Worm (Caenorhabditis elegans) whole organism, early embryonic: ENCODE results near the gene srlf-22.
"Not testable (repeated sequence)": the region's sequence is repeated elsewhere in the genome, so short reads cannot be mapped to it uniquely, and the experiment has no call there.

Source experiments
- B0310.2 ChIP-seq: sonication (generic microtip); optimal IDR thresholded peaks from 2 replicates; lab custom pipeline; 2016; ENCODE audit warnings: mild to moderate bottlenecking, missing genetic modification characterization, missing compliant biosample characterization
- F13C5.2 ChIP-seq: sonication (generic microtip); optimal IDR thresholded peaks from 2 replicates; lab custom pipeline; 2017; ENCODE audit warnings: mild to moderate bottlenecking, missing genetic modification characterization, inconsistent platforms, missing compliant biosample characterization
- ama-1 ChIP-seq: fragments of 150-350 bp; optimal IDR thresholded peaks from 2 replicates; lab custom pipeline; 2014
- ceh-36 ChIP-seq: sonication (generic microtip); optimal IDR thresholded peaks from 2 replicates; lab custom pipeline; 2016; ENCODE audit warnings: missing genetic modification characterization, inconsistent platforms, missing compliant biosample characterization
- flt-1 ChIP-seq: fragments of 200-800 bp; sonication (Bioruptor generic); IDR thresholded peaks from 2 replicates; pipeline ENCODE4 v1.3.6; 2022; ENCODE audit warnings: missing genetic modification characterization, missing compliant biosample characterization
- pes-1 ChIP-seq: fragments of 200-800 bp; sonication (Bioruptor generic); IDR thresholded peaks from 2 replicates; pipeline ENCODE4 v1.3.6; 2022; ENCODE audit warnings: missing genetic modification reagents, missing genetic modification characterization, missing compliant biosample characterization
- tbx-37 ChIP-seq: fragments of 200-800 bp; sonication (Bioruptor generic); conservative IDR thresholded peaks from 2 replicates; pipeline ENCODE4 v1.3.6; 2022; ENCODE audit warnings: missing genetic modification reagents, missing genetic modification characterization, missing compliant biosample characterization
- tra-4 ChIP-seq: sonication (generic microtip); optimal IDR thresholded peaks from 2 replicates; lab custom pipeline; 2017; ENCODE audit warnings: missing genetic modification characterization, missing compliant biosample characterization

DNA sequence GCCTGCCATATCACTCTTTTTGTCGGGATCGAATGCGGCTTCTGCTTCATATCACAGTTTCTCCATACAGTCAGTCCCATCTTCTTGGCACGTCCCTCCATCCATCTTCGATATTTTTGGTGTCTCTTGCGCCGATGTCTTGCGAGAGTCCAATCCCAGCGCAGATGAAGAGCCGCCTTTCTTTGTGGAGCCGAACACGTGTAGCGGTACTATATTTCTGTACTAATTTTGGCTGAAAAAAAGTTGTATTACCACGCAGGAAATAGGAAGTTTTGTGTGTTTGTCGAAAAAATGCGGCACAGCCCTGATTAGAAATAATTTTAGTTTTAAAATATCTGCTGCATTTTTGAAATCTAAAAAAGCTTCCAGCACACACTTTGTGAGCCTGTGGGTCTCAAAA, 47.8 kb upstream of the srlf-22 start, which contains the start of gene K09C6.8:
- TF ChIP-seq ama-1 (lab: Kevin White, UChicago); pes-1 (GFP tag; lab: Robert Waterston, UW); B0310.2 (tag; lab: Kevin White, UChicago); tbx-37; F13C5.2 (tag; lab: Kevin White, UChicago); tra-4 (tag; lab: Kevin White, UChicago); ceh-36 (tag; lab: Kevin White, UChicago); flt-1 (GFP tag; lab: Robert Waterston, UW): not testable (repeated sequence)
